Fruit fly (Drosophila melanogaster) whole organism, pupa: ENCODE data around the gene ND-13A.

Experiments
- CG13204 ChIP-seq: fragments of 200-800 bp; sonication (Bioruptor generic); optimal IDR thresholded peaks from 2 replicates; lab custom pipeline; 2018; ENCODE audit warnings: missing biosample characterization, mild to moderate bottlenecking, missing genetic modification characterization, moderate library complexity
- CG15710 ChIP-seq: fragments of 200-800 bp; sonication (Bioruptor generic); optimal IDR thresholded peaks from 2 replicates; lab custom pipeline; 2018; ENCODE audit warnings: missing biosample characterization, mild to moderate bottlenecking, missing genetic modification characterization, moderate library complexity
- CG32121 ChIP-seq: fragments of 200-800 bp; sonication (Bioruptor generic); IDR thresholded peaks from 2 replicates; pipeline ENCODE4 v1.3.6; 2022; ENCODE audit warnings: missing biosample characterization, missing genetic modification characterization
- CG34367 ChIP-seq: fragments of 200-800 bp; sonication (Bioruptor generic); optimal IDR thresholded peaks from 2 replicates; lab custom pipeline; 2018; ENCODE audit warnings: missing biosample characterization, mild to moderate bottlenecking, missing genetic modification characterization
- CG4496 ChIP-seq: fragments of 200-800 bp; sonication (Bioruptor generic); IDR thresholded peaks from 3 replicates; pipeline ENCODE4 v1.3.6; 2022; ENCODE audit warnings: missing biosample characterization, missing genetic modification characterization
- CG8159 ChIP-seq: fragments of 200-800 bp; sonication (Bioruptor generic); optimal IDR thresholded peaks from 3 replicates; lab custom pipeline; 2018; ENCODE audit warnings: missing biosample characterization, mild to moderate bottlenecking, missing genetic modification characterization, moderate library complexity
- CG8301 ChIP-seq: fragments of 200-800 bp; sonication (Bioruptor generic); optimal IDR thresholded peaks from 2 replicates; lab custom pipeline; 2018; ENCODE audit warnings: missing biosample characterization, mild to moderate bottlenecking, missing genetic modification characterization
- D1 ChIP-seq: fragments of 200-800 bp; sonication (Bioruptor generic); optimal IDR thresholded peaks from 2 replicates; lab custom pipeline; 2018; ENCODE audit warnings: missing biosample characterization, mild to moderate bottlenecking, missing genetic modification characterization, moderate library complexity
- EcR ChIP-seq: fragments of 200-800 bp; sonication (Bioruptor generic); optimal IDR thresholded peaks from 3 replicates; lab custom pipeline; 2019; ENCODE audit warnings: missing biosample characterization, missing genetic modification characterization, mild to moderate bottlenecking, moderate library complexity, missing genetic modification reagents
- Ets98B ChIP-seq: fragments of 200-800 bp; sonication (Bioruptor generic); IDR thresholded peaks from 2 replicates; pipeline ENCODE4 v1.3.6; 2022; ENCODE audit warnings: missing biosample characterization, missing genetic modification characterization
- Snoo ChIP-seq: fragments of 200-800 bp; sonication (Bioruptor generic); optimal IDR thresholded peaks from 3 replicates; lab custom pipeline; 2017; ENCODE audit warnings: missing biosample characterization, mild to moderate bottlenecking, missing genetic modification characterization, inconsistent platforms
- fd96Ca ChIP-seq: fragments of 200-800 bp; sonication (Bioruptor generic); IDR thresholded peaks from 3 replicates; pipeline ENCODE4 v1.3.6; 2022; ENCODE audit warnings: missing biosample characterization, missing genetic modification characterization
- rn ChIP-seq: fragments of 200-800 bp; sonication (Bioruptor generic); IDR thresholded peaks from 2 replicates; pipeline ENCODE4 v1.3.6; 2022; ENCODE audit warnings: missing biosample characterization, missing genetic modification characterization

- TF ChIP-seq CG8301 (tag; lab: Kevin White, UChicago) (no peak), D1 (no peak), Ets98B (GFP tag; lab: Robert Waterston, UW) (0 out of 2 replicates have a peak, but pooled peaks have one; percentile 15), CG13204 (no peak), CG8159 (tag; lab: Kevin White, UChicago) (no peak), CG34367 (no peak), CG15710 (tag; lab: Kevin White, UChicago) (no peak), Snoo (no peak), CG4496 (0 out of 3 replicates have a peak, but pooled peaks have one; percentile 34), CG32121 (no peak), EcR (no peak), fd96Ca (GFP tag; lab: Robert Waterston, UW) (no peak), rn (GFP tag; lab: Robert Waterston, UW) (no peak)
These were observed 39.1 kb downstream of the ND-13A start for dm6 chr2L:5060952-5061478.
